Worm (Caenorhabditis elegans): ENCODE results near the gene irld-48.

DNA sequence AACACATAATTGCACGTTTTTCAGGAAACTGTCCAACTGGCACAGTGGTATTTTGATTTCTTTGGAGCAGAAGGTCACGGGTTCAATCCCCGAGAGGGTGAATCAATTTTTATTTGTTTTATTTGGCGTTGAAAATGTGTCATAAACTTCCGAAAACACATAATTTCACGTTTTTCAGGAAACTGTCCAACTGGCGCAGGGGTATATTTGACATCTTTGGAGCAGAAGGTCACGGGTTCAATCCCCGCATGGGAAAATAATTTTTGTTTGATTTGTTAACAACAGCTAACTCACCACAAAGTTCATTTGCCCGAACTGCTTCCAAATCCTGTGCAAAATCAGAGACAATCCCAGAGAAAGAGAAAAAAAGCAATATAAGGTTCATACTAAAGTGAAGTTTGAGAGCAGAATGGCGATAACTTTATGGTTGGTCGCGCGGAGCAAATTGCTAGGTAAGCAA, at the start of gene irld-48:
- TF ChIP-seq ama-1 (optimal IDR thresholded peaks at IDR 0.05) (no peak), nhr-23 (tag; optimal IDR thresholded peaks at IDR 0.05) (no peak), mab-5 (tag; optimal IDR thresholded peaks at IDR 0.05) (no peak), snpc-4 (tag; optimal IDR thresholded peaks at IDR 0.05) (no peak)
